Worm (Caenorhabditis elegans): ENCODE measurements around the gene srd-26.

Gene srd-26

DNA sequence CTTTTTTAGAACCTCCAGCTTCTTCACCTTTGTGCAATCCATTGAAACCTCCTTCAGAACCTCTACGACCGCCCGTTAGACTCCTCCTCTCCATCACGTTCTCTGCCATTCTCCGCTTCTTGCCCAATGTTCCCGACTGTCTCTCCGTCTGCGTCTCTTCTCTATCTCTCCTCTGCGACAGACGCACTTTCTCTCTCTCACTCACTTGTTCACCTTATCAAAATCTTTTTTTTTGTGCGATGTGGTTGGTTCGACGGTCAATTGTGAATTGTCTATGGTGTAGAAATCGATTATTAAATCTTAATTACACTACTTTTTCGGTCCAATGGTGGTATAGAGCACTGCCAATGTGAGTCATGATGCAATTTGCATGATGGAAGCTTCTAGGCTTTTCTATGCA, 30.6 kb upstream of the srd-26 start, which contains the start of gene atfs-1:
Gene atfs-1 (plus strand): TSS at position 213 of the 400 bp plus-strand sequence.
- TF ChIP-seq ztf-4 (tag; optimal IDR thresholded peaks at IDR 0.05) (no peak), lsy-12 (tag; optimal IDR thresholded peaks at IDR 0.05) (peak; percentile 17), fkh-10 (GFP tag; optimal IDR thresholded peaks at IDR 0.05) (no peak), nhr-77 (tag; optimal IDR thresholded peaks at IDR 0.05) (peak; percentile 47), fos-1 (tag; optimal IDR thresholded peaks at IDR 0.05) (no peak), ceh-28 (tag; optimal IDR thresholded peaks at IDR 0.05) (peak; percentile 53), hmg-11 (tag; optimal IDR thresholded peaks at IDR 0.05) (peak; percentile 81), nhr-43 (tag; optimal IDR thresholded peaks at IDR 0.05; ENCODE audit: poor library complexity, severe bottlenecking) (peak; percentile 54), ama-1 (optimal IDR thresholded peaks at IDR 0.05) (peak; percentile 9), nhr-23 (tag; optimal IDR thresholded peaks at IDR 0.05) (peak; percentile 57), jun-1 (tag; optimal IDR thresholded peaks at IDR 0.05) (peak; percentile 32), zag-1 (tag; optimal IDR thresholded peaks at IDR 0.05) (no peak), elt-2 (tag; optimal IDR thresholded peaks at IDR 0.05) (peak; percentile 85), nfya-1 (tag; optimal IDR thresholded peaks at IDR 0.05; ENCODE audit: insufficient read depth) (peak; percentile 80), nhr-237 (tag; optimal IDR thresholded peaks at IDR 0.05) (no peak), tbx-2 (tag; optimal IDR thresholded peaks at IDR 0.05) (no peak), snpc-4 (tag; optimal IDR thresholded peaks at IDR 0.05) (peak; percentile 35), lin-39 (tag; optimal IDR thresholded peaks at IDR 0.05) (peak; percentile 53), lin-15B (tag; optimal IDR thresholded peaks at IDR 0.05) (peak; percentile 33), ceh-9 (tag; optimal IDR thresholded peaks at IDR 0.05) (no peak), pqm-1 (tag; optimal IDR thresholded peaks at IDR 0.05) (peak; percentile 75), R02D3.7 (tag; optimal IDR thresholded peaks at IDR 0.05) (peak; percentile 44), pha-4 (tag; optimal IDR thresholded peaks at IDR 0.05) (peak; percentile 77), nhr-25 (tag; optimal IDR thresholded peaks at IDR 0.05) (peak; percentile 80), unc-62 (GFP tag; optimal IDR thresholded peaks at IDR 0.05) (no peak), elt-3 (tag; optimal IDR thresholded peaks at IDR 0.05) (no peak)

DNA sequence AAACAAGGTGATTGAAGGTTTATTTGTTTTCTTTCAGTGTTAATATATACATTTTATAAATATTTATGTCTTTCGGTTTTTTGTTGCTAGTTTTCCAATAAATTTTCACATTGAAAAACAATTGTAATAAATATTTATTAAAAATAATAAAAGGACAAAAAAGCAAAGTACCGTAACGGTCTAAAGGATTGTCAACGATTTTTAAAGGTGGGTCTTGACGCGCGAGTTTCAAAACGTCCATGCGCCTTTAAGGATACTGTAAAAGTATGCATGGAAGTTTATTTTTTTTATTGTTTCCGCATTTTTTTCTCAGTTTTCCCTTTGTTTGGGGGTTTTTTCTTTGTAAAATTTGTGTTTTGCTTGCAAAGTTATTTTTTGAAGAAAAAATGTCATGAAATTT, 30.1 kb upstream of the srd-26 start:
- TF ChIP-seq ztf-11 (tag; optimal IDR thresholded peaks at IDR 0.05) (no peak), nhr-67 (tag; optimal IDR thresholded peaks at IDR 0.05) (no peak), aly-2 (tag; optimal IDR thresholded peaks at IDR 0.05) (no peak), fkh-10 (GFP tag; optimal IDR thresholded peaks at IDR 0.05) (no peak), ama-1 (optimal IDR thresholded peaks at IDR 0.05) (no peak), lin-15B (tag; optimal IDR thresholded peaks at IDR 0.05) (no peak), nhr-76 (tag; optimal IDR thresholded peaks at IDR 0.05) (no peak), nhr-237 (tag; optimal IDR thresholded peaks at IDR 0.05) (no peak), unc-62 (GFP tag; optimal IDR thresholded peaks at IDR 0.05) (no peak), skn-1 (tag; optimal IDR thresholded peaks at IDR 0.05) (no peak), nhr-11 (tag; optimal IDR thresholded peaks at IDR 0.05) (no peak), egl-5 (tag; optimal IDR thresholded peaks at IDR 0.05) (no peak), lsy-12 (tag; optimal IDR thresholded peaks at IDR 0.05) (no peak), hmg-11 (tag; optimal IDR thresholded peaks at IDR 0.05) (no peak), nfya-1 (tag; optimal IDR thresholded peaks at IDR 0.05; ENCODE audit: insufficient read depth) (no peak), mml-1 (tag; optimal IDR thresholded peaks at IDR 0.05) (no peak), nhr-25 (tag; optimal IDR thresholded peaks at IDR 0.05) (no peak), fkh-2 (tag; optimal IDR thresholded peaks at IDR 0.05) (no peak)

ce11 chrV:14187104-14187503, 24.3 kb upstream of the srd-26 start:
- TF ChIP-seq ceh-9 (tag; optimal IDR thresholded peaks at IDR 0.05) (no peak), nhr-67 (tag; optimal IDR thresholded peaks at IDR 0.05) (no peak), lsy-12 (tag; optimal IDR thresholded peaks at IDR 0.05) (no peak), nhr-76 (tag; optimal IDR thresholded peaks at IDR 0.05) (no peak), nhr-77 (tag; optimal IDR thresholded peaks at IDR 0.05) (no peak), ZK546.5 (tag; optimal IDR thresholded peaks at IDR 0.05) (no peak), fos-1 (tag; optimal IDR thresholded peaks at IDR 0.05) (no peak)

- TF ChIP-seq R02D3.7 (tag; optimal IDR thresholded peaks at IDR 0.05) (peak; percentile 47), ztf-4 (tag; optimal IDR thresholded peaks at IDR 0.05) (no peak), elt-2 (tag; optimal IDR thresholded peaks at IDR 0.05) (peak; percentile 21), ceh-28 (tag; optimal IDR thresholded peaks at IDR 0.05) (peak; percentile 2), zag-1 (tag; optimal IDR thresholded peaks at IDR 0.05) (no peak), elt-1 (tag; optimal IDR thresholded peaks at IDR 0.05) (no peak), skn-1 (tag; optimal IDR thresholded peaks at IDR 0.05) (no peak), fos-1 (tag; optimal IDR thresholded peaks at IDR 0.05) (no peak), nhr-28 (tag; optimal IDR thresholded peaks at IDR 0.05) (no peak), unc-39 (tag; optimal IDR thresholded peaks at IDR 0.05) (no peak), fkh-2 (tag; optimal IDR thresholded peaks at IDR 0.05) (no peak), lin-15B (tag; optimal IDR thresholded peaks at IDR 0.05) (peak; percentile 90), nhr-23 (tag; optimal IDR thresholded peaks at IDR 0.05) (peak; percentile 55), elt-3 (tag; optimal IDR thresholded peaks at IDR 0.05) (no peak), daf-12 (tag; optimal IDR thresholded peaks at IDR 0.05) (no peak), ceh-16 (tag; optimal IDR thresholded peaks at IDR 0.05) (no peak), nhr-25 (tag; optimal IDR thresholded peaks at IDR 0.05) (peak; percentile 36), nhr-77 (tag; optimal IDR thresholded peaks at IDR 0.05) (no peak), lin-39 (tag; optimal IDR thresholded peaks at IDR 0.05) (peak; percentile 66), ZK546.5 (tag; optimal IDR thresholded peaks at IDR 0.05) (no peak), ceh-9 (tag; optimal IDR thresholded peaks at IDR 0.05) (no peak), nhr-67 (tag; optimal IDR thresholded peaks at IDR 0.05) (no peak), nhr-237 (tag; optimal IDR thresholded peaks at IDR 0.05) (no peak), egl-5 (tag; optimal IDR thresholded peaks at IDR 0.05) (peak; percentile 3), nfya-1 (tag; optimal IDR thresholded peaks at IDR 0.05; ENCODE audit: insufficient read depth) (peak; percentile 66), aly-2 (tag; optimal IDR thresholded peaks at IDR 0.05) (no peak), mdl-1 (tag; optimal IDR thresholded peaks at IDR 0.05) (no peak), nhr-11 (tag; optimal IDR thresholded peaks at IDR 0.05) (no peak), nhr-43 (tag; optimal IDR thresholded peaks at IDR 0.05; ENCODE audit: poor library complexity, severe bottlenecking) (peak; percentile 54), sea-2 (GFP tag; optimal IDR thresholded peaks at IDR 0.05) (no peak), ama-1 (optimal IDR thresholded peaks at IDR 0.05) (no peak)
Observed at ce11 chrV:14185438-14185837, 22.6 kb upstream of the srd-26 start, which contains the start of the genes trm-1 and ints-2. TSS of gene trm-1 (minus strand) at chrV:14185612. TSS of gene ints-2 (plus strand) at chrV:14185686.
